Worm (Caenorhabditis elegans) whole organism, L3 larva: ENCODE measurements around the gene lsy-27.

Experiments used
- aly-2 ChIP-seq: fragments of 150-350 bp; optimal IDR thresholded peaks from 2 replicates; lab custom pipeline; 2014; ENCODE audit warnings: missing biosample characterization, missing genetic modification characterization
- ceh-16 ChIP-seq: sonication (generic microtip); optimal IDR thresholded peaks from 2 replicates; lab custom pipeline; 2017; ENCODE audit warnings: missing biosample characterization, missing genetic modification characterization
- fos-1 ChIP-seq: fragments of 150-350 bp; optimal IDR thresholded peaks from 2 replicates; lab custom pipeline; 2014; ENCODE audit warnings: missing biosample characterization, missing genetic modification characterization
- jun-1 ChIP-seq: fragments of 150-350 bp; optimal IDR thresholded peaks from 2 replicates; lab custom pipeline; 2014; ENCODE audit warnings: missing biosample characterization, missing genetic modification reagents, missing genetic modification characterization
- mdl-1 ChIP-seq: fragments of 150-350 bp; optimal IDR thresholded peaks from 2 replicates; lab custom pipeline; 2014; ENCODE audit warnings: missing biosample characterization, missing genetic modification characterization
- nhr-11 ChIP-seq: fragments of 150-350 bp; optimal IDR thresholded peaks from 2 replicates; lab custom pipeline; 2014; ENCODE audit warnings: missing biosample characterization, missing genetic modification characterization
- nhr-237 ChIP-seq: fragments of 150-350 bp; optimal IDR thresholded peaks from 2 replicates; lab custom pipeline; 2014; ENCODE audit warnings: missing biosample characterization, missing genetic modification characterization
- snpc-4 ChIP-seq: fragments of 150-350 bp; optimal IDR thresholded peaks from 2 replicates; lab custom pipeline; 2014; ENCODE audit warnings: missing biosample characterization, missing genetic modification characterization
- unc-62 ChIP-seq: fragments of 150-350 bp; sonication (generic microtip); optimal IDR thresholded peaks from 4 replicates; lab custom pipeline; 2014; ENCODE audit warnings: missing biosample characterization, missing genetic modification reagents, missing genetic modification characterization

ce11 chrV:17331340-17331739 lies 18.7 kb downstream of the lsy-27 start, which contains the start of gene fbxa-185:
- no peak for TF ChIP-seq nhr-237 (tag; lab: Kevin White, UChicago)
- no peak for TF ChIP-seq fos-1 (tag; lab: Kevin White, UChicago)
- no peak for TF ChIP-seq mdl-1 (tag; lab: Kevin White, UChicago)
- TF ChIP-seq unc-62: no peak
- TF ChIP-seq ceh-16 (tag; lab: Kevin White, UChicago): no peak
- no peak for TF ChIP-seq nhr-11
- TF ChIP-seq aly-2 (tag; lab: Kevin White, UChicago): no peak
- TF ChIP-seq snpc-4 (tag; lab: Kevin White, UChicago): no peak
- no peak for TF ChIP-seq jun-1 (tag; lab: Kevin White, UChicago)
